Worm (Caenorhabditis elegans): ENCODE measurements around the gene miz-1.

Gene miz-1

ce11 chrIV:10773811-10774210 is 38.4 kb upstream of the miz-1 start, which contains the start of gene inpp-1:
Gene inpp-1 (minus strand): TSS chrIV:10773911.
- no peak for TF ChIP-seq zag-1 (tag; optimal IDR thresholded peaks at IDR 0.05)
- no peak for TF ChIP-seq unc-62 (GFP tag; optimal IDR thresholded peaks at IDR 0.05)
- TF ChIP-seq unc-39 (tag; optimal IDR thresholded peaks at IDR 0.05) = no peak
- TF ChIP-seq egl-27 (tag; optimal IDR thresholded peaks at IDR 0.05) = no peak
- TF ChIP-seq eor-1 (tag; optimal IDR thresholded peaks at IDR 0.05) = no peak

ce11 chrIV:10777076-10777475 is 35.1 kb upstream of the miz-1 start:
- TF ChIP-seq elt-1 (tag; optimal IDR thresholded peaks at IDR 0.05) (no peak), nhr-76 (tag; optimal IDR thresholded peaks at IDR 0.05) (no peak), tbx-2 (tag; optimal IDR thresholded peaks at IDR 0.05) (no peak), sea-2 (GFP tag; optimal IDR thresholded peaks at IDR 0.05) (no peak), nhr-67 (tag; optimal IDR thresholded peaks at IDR 0.05) (no peak), nhr-25 (tag; optimal IDR thresholded peaks at IDR 0.05) (peak; percentile 46), zag-1 (tag; optimal IDR thresholded peaks at IDR 0.05) (no peak), nhr-237 (tag; optimal IDR thresholded peaks at IDR 0.05) (no peak), nhr-23 (tag; optimal IDR thresholded peaks at IDR 0.05) (peak; percentile 12)

ce11 chrIV:10777600-10777999 is 34.6 kb upstream of the miz-1 start:
- TF ChIP-seq nhr-43 (tag; optimal IDR thresholded peaks at IDR 0.05; ENCODE audit: poor library complexity, severe bottlenecking) (no peak), elt-1 (tag; optimal IDR thresholded peaks at IDR 0.05) (no peak), R02D3.7 (tag; optimal IDR thresholded peaks at IDR 0.05) (no peak), ZK546.5 (tag; optimal IDR thresholded peaks at IDR 0.05) (no peak), pqm-1 (tag; optimal IDR thresholded peaks at IDR 0.05) (no peak), ztf-11 (tag; optimal IDR thresholded peaks at IDR 0.05) (no peak), hmg-11 (tag; optimal IDR thresholded peaks at IDR 0.05) (no peak), nhr-11 (tag; optimal IDR thresholded peaks at IDR 0.05) (no peak), tbx-2 (tag; optimal IDR thresholded peaks at IDR 0.05) (no peak), nhr-28 (tag; optimal IDR thresholded peaks at IDR 0.05) (no peak), fos-1 (tag; optimal IDR thresholded peaks at IDR 0.05) (no peak), skn-1 (tag; optimal IDR thresholded peaks at IDR 0.05) (no peak), nhr-76 (tag; optimal IDR thresholded peaks at IDR 0.05) (no peak), lsy-12 (tag; optimal IDR thresholded peaks at IDR 0.05) (no peak), aly-2 (tag; optimal IDR thresholded peaks at IDR 0.05) (no peak), elt-3 (tag; optimal IDR thresholded peaks at IDR 0.05) (no peak), unc-39 (tag; optimal IDR thresholded peaks at IDR 0.05) (no peak)

DNA sequence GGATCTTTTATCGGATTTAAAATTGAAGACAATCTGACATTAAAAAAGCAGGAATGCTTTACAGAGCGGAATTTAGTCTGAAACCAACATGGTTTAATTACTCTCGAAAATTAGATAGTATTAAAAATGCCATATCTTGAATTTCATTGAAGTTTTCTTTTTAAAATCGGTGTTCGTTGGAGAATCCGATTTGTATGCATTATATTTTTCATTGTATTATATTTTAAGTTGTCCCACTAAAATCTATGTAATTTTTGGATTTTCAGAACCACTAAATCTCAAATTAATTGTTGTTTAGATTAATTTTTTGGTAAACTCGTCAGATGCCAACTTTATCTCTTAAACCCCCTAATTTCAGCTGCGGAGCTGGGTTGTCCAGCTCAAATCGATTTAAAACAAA is 33.6 kb upstream of the miz-1 start:
- TF ChIP-seq nhr-11 (tag; optimal IDR thresholded peaks at IDR 0.05) (no peak), ama-1 (optimal IDR thresholded peaks at IDR 0.05) (peak; percentile 31), unc-62 (GFP tag; optimal IDR thresholded peaks at IDR 0.05) (no peak), lsy-12 (tag; optimal IDR thresholded peaks at IDR 0.05) (peak; percentile 18), eor-1 (tag; optimal IDR thresholded peaks at IDR 0.05) (no peak), ceh-28 (tag; optimal IDR thresholded peaks at IDR 0.05) (peak; percentile 25), nhr-43 (tag; optimal IDR thresholded peaks at IDR 0.05; ENCODE audit: poor library complexity, severe bottlenecking) (peak; percentile 32), nhr-23 (tag; optimal IDR thresholded peaks at IDR 0.05) (peak; percentile 71), fkh-10 (GFP tag; optimal IDR thresholded peaks at IDR 0.05) (no peak)

- TF ChIP-seq nhr-11 (tag; optimal IDR thresholded peaks at IDR 0.05) (no peak), elt-3 (tag; optimal IDR thresholded peaks at IDR 0.05) (no peak), pha-4 (tag; optimal IDR thresholded peaks at IDR 0.05) (no peak), tbx-2 (tag; optimal IDR thresholded peaks at IDR 0.05) (no peak), nhr-43 (tag; optimal IDR thresholded peaks at IDR 0.05; ENCODE audit: poor library complexity, severe bottlenecking) (peak; percentile 16)
These were observed 32.9 kb upstream of the miz-1 start for ce11 chrIV:10779328-10779727.

ce11 chrIV:10780583-10780982 is 31.6 kb upstream of the miz-1 start, which contains the start of gene swt-3:
Gene swt-3 (minus strand): TSS chrIV:10780683.
- TF ChIP-seq ceh-9 (tag; optimal IDR thresholded peaks at IDR 0.05) (no peak), snpc-4 (tag; optimal IDR thresholded peaks at IDR 0.05) (no peak), ztf-4 (tag; optimal IDR thresholded peaks at IDR 0.05) (no peak), hmg-11 (tag; optimal IDR thresholded peaks at IDR 0.05) (no peak), unc-39 (tag; optimal IDR thresholded peaks at IDR 0.05) (no peak), lin-15B (tag; optimal IDR thresholded peaks at IDR 0.05) (no peak), aly-2 (tag; optimal IDR thresholded peaks at IDR 0.05) (no peak), eor-1 (tag; optimal IDR thresholded peaks at IDR 0.05) (no peak), fkh-10 (GFP tag; optimal IDR thresholded peaks at IDR 0.05) (no peak), nhr-11 (tag; optimal IDR thresholded peaks at IDR 0.05) (no peak), lin-39 (tag; optimal IDR thresholded peaks at IDR 0.05) (no peak), zag-1 (tag; optimal IDR thresholded peaks at IDR 0.05) (no peak), ztf-11 (tag; optimal IDR thresholded peaks at IDR 0.05) (no peak), ZK546.5 (tag; optimal IDR thresholded peaks at IDR 0.05) (no peak), nhr-237 (tag; optimal IDR thresholded peaks at IDR 0.05) (no peak), sea-2 (GFP tag; optimal IDR thresholded peaks at IDR 0.05) (no peak)
